Fruit fly (Drosophila melanogaster): ENCODE measurements around the gene beg.

DNA sequence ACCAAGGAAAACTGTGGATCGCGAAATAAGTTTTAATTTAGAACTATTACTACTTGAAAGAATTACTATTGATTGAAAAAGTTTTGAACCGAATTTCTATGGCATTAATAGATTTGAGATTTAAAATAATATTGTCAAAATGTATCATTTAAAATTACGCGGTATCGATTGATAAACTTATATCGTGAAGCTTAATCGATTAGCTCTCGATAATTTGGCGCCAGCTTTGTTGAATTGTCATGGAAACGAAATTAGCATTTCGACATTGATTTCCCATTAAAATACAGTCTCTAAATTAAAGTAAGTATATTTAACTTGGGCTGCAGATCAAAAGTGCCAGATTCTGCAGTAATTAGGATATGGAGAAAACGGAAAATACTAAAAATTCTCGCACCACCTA, 8.2 kb upstream of the beg start, which contains the start of gene CG7730:
- TF ChIP-seq CG8478 (optimal IDR thresholded peaks at IDR 0.05), result no peak
- TF ChIP-seq CTCF (optimal IDR thresholded peaks at IDR 0.05), result no peak
